Fruit fly (Drosophila melanogaster) whole organism, pupa: ENCODE results near the gene tin.

Experiments
- CG10348 ChIP-seq: fragments of 200-800 bp; sonication (Bioruptor generic); IDR thresholded peaks from 2 replicates; pipeline ENCODE4 v1.3.6; 2022; ENCODE audit warnings: missing biosample characterization, missing genetic modification characterization
- CG14655 ChIP-seq: fragments of 200-800 bp; sonication (Bioruptor generic); optimal IDR thresholded peaks from 3 replicates; lab custom pipeline; 2017; ENCODE audit warnings: mild to moderate bottlenecking, missing biosample characterization, missing genetic modification reagents, missing genetic modification characterization
- CG15710 ChIP-seq: fragments of 200-800 bp; sonication (Bioruptor generic); optimal IDR thresholded peaks from 2 replicates; lab custom pipeline; 2018; ENCODE audit warnings: missing biosample characterization, mild to moderate bottlenecking, missing genetic modification characterization, moderate library complexity
- CG4496 ChIP-seq: fragments of 200-800 bp; sonication (Bioruptor generic); IDR thresholded peaks from 3 replicates; pipeline ENCODE4 v1.3.6; 2022; ENCODE audit warnings: missing biosample characterization, missing genetic modification characterization
- EcR ChIP-seq: fragments of 200-800 bp; sonication (Bioruptor generic); optimal IDR thresholded peaks from 3 replicates; lab custom pipeline; 2019; ENCODE audit warnings: missing biosample characterization, missing genetic modification characterization, mild to moderate bottlenecking, moderate library complexity, missing genetic modification reagents
- Pif1A ChIP-seq: fragments of 200-800 bp; sonication (Bioruptor generic); optimal IDR thresholded peaks from 3 replicates; lab custom pipeline; 2016; ENCODE audit warnings: missing biosample characterization, missing genetic modification characterization
- fd96Ca ChIP-seq: fragments of 200-800 bp; sonication (Bioruptor generic); IDR thresholded peaks from 3 replicates; pipeline ENCODE4 v1.3.6; 2022; ENCODE audit warnings: missing biosample characterization, missing genetic modification characterization

DNA sequence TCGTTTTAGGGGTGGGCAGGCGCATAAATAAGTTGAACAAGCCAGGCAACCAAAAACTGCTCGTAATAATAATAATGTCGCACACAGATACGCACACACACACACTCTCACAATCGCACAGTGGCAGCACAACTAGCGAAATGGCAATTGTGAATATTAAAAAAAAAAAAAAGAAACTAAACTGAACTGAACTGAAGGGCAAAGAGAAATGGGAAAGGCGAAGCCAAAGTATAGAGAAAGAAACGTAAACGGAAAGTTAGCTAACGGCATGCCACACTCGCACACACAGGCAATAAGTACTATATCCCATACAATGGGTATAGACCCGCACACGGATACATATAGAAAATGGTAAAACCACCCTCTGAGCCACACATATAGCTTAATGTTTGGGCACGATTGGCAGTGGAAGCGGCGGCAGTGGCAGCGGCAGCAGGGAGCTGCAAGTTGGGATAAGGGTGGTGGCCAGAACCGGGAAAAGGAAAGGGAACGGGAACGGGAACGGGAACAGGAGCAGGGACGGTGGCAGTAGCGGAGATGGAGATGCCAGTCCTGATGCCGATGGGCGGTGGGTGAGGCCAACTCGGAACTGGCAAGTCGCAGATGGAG lies 40.4 kb upstream of the tin start:
- TF ChIP-seq CG15710 (tag; lab: Kevin White, UChicago) (no peak), Pif1A (no peak), CG4496 (no peak), fd96Ca (GFP tag; lab: Robert Waterston, UW) (no peak), CG14655 (GFP tag; lab: Kevin White, UChicago) (no peak), EcR (GFP tag; lab: Kevin White, UChicago) (no peak), CG10348 (GFP tag; lab: Robert Waterston, UW) (no peak)
